Worm (Caenorhabditis elegans): ENCODE results near the gene ttr-41.

ce11 chrII:4766284-4766683 is 38.6 kb upstream of the ttr-41 start, which contains the start of gene ttm-2:
- TF ChIP-seq aly-2 (tag; optimal IDR thresholded peaks at IDR 0.05): no peak
- TF ChIP-seq skn-1 (tag; optimal IDR thresholded peaks at IDR 0.05): no peak
- no peak for TF ChIP-seq pqm-1 (tag; optimal IDR thresholded peaks at IDR 0.05)
- no peak for TF ChIP-seq elt-3 (tag; optimal IDR thresholded peaks at IDR 0.05)
- TF ChIP-seq lin-14 (GFP tag; optimal IDR thresholded peaks at IDR 0.05): no peak

All from whole organism, L1 larva.